Worm (Caenorhabditis elegans) whole organism, midembryonic: ENCODE data around the gene T21C9.13.

Source experiments
- cog-1 ChIP-seq: sonication (generic microtip); optimal IDR thresholded peaks from 2 replicates; lab custom pipeline; 2016; ENCODE audit warnings: missing genetic modification characterization, missing compliant biosample characterization
- klf-2 ChIP-seq: fragments of 200-800 bp; sonication (Bioruptor generic); conservative IDR thresholded peaks from 2 replicates; pipeline ENCODE4 v1.3.6; 2022; ENCODE audit warnings: missing genetic modification reagents, missing genetic modification characterization, missing compliant biosample characterization
- ref-1 ChIP-seq: fragments of 200-800 bp; sonication (Bioruptor generic); conservative IDR thresholded peaks from 2 replicates; pipeline ENCODE4 v1.3.6; 2022; ENCODE audit warnings: missing genetic modification reagents, missing genetic modification characterization, missing compliant biosample characterization
- tab-1 ChIP-seq: fragments of 200-800 bp; sonication (Bioruptor generic); IDR thresholded peaks from 2 replicates; pipeline ENCODE4 v1.3.6; 2022; ENCODE audit warnings: missing genetic modification characterization, missing compliant biosample characterization

DNA sequence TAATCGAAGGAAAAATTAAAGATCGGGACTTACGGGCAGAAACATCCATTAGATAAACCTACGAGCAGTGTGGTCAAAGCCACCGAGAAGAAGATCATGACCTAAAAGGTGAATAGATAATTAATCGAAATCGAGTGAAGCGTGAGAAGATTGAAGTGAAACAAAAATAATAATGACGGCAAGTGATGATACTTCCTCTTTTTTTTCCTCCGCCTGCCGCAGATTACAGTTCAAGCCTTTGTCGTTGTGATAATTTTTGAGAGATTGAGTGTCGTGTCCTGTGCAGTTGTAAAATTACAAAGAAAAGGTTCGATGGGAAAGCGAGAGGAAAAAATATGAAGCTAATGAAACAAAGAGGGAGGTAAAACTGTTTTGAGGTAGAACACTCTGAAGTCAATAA is 4.6 kb upstream of the T21C9.13 start, which contains the start of gene T21C9.9:
- TF ChIP-seq ref-1 = no peak
- no peak for TF ChIP-seq tab-1
- TF ChIP-seq cog-1 = no peak
- no peak for TF ChIP-seq klf-2
